Worm (Caenorhabditis elegans) whole organism, L4 larva: ENCODE results near the gene R10E4.11.

Experiments used
- F26F4.8 ChIP-seq: fragments of 200-800 bp; sonication (Bioruptor generic); conservative IDR thresholded peaks from 2 replicates; pipeline ENCODE4 v1.3.6; 2022; ENCODE audit warnings: missing genetic modification characterization, missing compliant biosample characterization
- T20F7.1 ChIP-seq: fragments of 200-800 bp; sonication (Bioruptor generic); optimal IDR thresholded peaks from 2 replicates; lab custom pipeline; 2018; ENCODE audit warnings: mild to moderate bottlenecking, missing genetic modification characterization, missing compliant biosample characterization
- aha-1 ChIP-seq: fragments of 150-350 bp; peaks from one replicate; lab custom pipeline; 2014; ENCODE audit warnings: missing biosample characterization, missing genetic modification characterization
- aly-2 ChIP-seq: sonication (generic microtip); optimal IDR thresholded peaks from 2 replicates; lab custom pipeline; 2018; ENCODE audit warnings: missing biosample characterization, missing genetic modification characterization
- ama-1 ChIP-seq: fragments of 150-350 bp; optimal IDR thresholded peaks from 2 replicates; lab custom pipeline; 2014; ENCODE audit warnings: inconsistent platforms, mixed read lengths
- attf-4 ChIP-seq: sonication (generic microtip); optimal IDR thresholded peaks from 3 replicates; lab custom pipeline; 2017; ENCODE audit warnings: missing biosample characterization, missing genetic modification characterization
- ceh-82 ChIP-seq: sonication (generic microtip); optimal IDR thresholded peaks from 2 replicates; lab custom pipeline; 2017; ENCODE audit warnings: missing biosample characterization, missing genetic modification characterization
- daf-8 ChIP-seq: fragments of 200-800 bp; sonication (Bioruptor generic); IDR thresholded peaks from 2 replicates; pipeline ENCODE4 v1.3.6; 2022; ENCODE audit warnings: missing genetic modification characterization, missing compliant biosample characterization
- dpl-1 ChIP-seq: fragments of 150-350 bp; optimal IDR thresholded peaks from 2 replicates; lab custom pipeline; 2014; ENCODE audit warnings: missing biosample characterization, missing genetic modification reagents, missing genetic modification characterization
- egl-43 ChIP-seq: fragments of 200-800 bp; sonication (Bioruptor generic); IDR thresholded peaks from 2 replicates; pipeline ENCODE4 v1.3.6; 2022; ENCODE audit warnings: missing genetic modification reagents, missing genetic modification characterization, missing compliant biosample characterization
- hif-1 ChIP-seq, 2 experiments: sonication (generic microtip); optimal IDR thresholded peaks; 2 replicates each; lab custom pipeline; 2016 to 2017; ENCODE audit warnings: missing compliant biosample characterization in 2 of 2, missing genetic modification characterization in 2 of 2, missing genetic modification reagents in 2 of 2, missing genotype in 2 of 2, mild to moderate bottlenecking in 1 of 2
- jun-1 ChIP-seq: fragments of 150-350 bp; optimal IDR thresholded peaks from 2 replicates; lab custom pipeline; 2014; ENCODE audit warnings: missing biosample characterization, missing genetic modification reagents, missing genetic modification characterization
- lin-15B ChIP-seq: fragments of 150-350 bp; sonication (generic microtip); optimal IDR thresholded peaks from 3 replicates; lab custom pipeline; 2014; ENCODE audit warnings: missing biosample characterization, missing genetic modification characterization
- lin-38 ChIP-seq: fragments of 200-800 bp; sonication (Bioruptor generic); IDR thresholded peaks from 2 replicates; pipeline ENCODE4 v1.3.6; 2022; ENCODE audit warnings: missing genetic modification reagents, missing genetic modification characterization, missing compliant biosample characterization
- madf-5 ChIP-seq, 2 experiments: fragments of 200-800 bp; sonication (Bioruptor generic); IDR thresholded peaks; 2 replicates each; pipeline ENCODE4 v1.3.6; 2022; ENCODE audit warnings: missing compliant biosample characterization in 2 of 2, missing genetic modification characterization in 2 of 2
- mdl-1 ChIP-seq, 2 experiments: fragments of 150-350 bp in 1 of 2; sonication (generic microtip) in 1 of 2; optimal IDR thresholded peaks; 2 replicates each; lab custom pipeline; 2014 to 2017; ENCODE audit warnings: missing biosample characterization in 2 of 2, missing genetic modification characterization in 2 of 2
- mes-2 ChIP-seq: sonication (generic microtip); optimal IDR thresholded peaks from 2 replicates; lab custom pipeline; 2016; ENCODE audit warnings: missing genotype, mild to moderate bottlenecking, missing genetic modification characterization, missing compliant biosample characterization; ENCODE audit not compliant: poor library complexity, severe bottlenecking
- nhr-77 ChIP-seq: fragments of 150-350 bp; optimal IDR thresholded peaks from 2 replicates; lab custom pipeline; 2014; ENCODE audit warnings: missing biosample characterization, missing genetic modification characterization
- pha-4 ChIP-seq, 2 experiments: fragments of 150-350 bp in 1 of 2; fragments of 200-800 bp in 1 of 2; sonication (Bioruptor generic) in 1 of 2; IDR thresholded peaks in 1 of 2; optimal IDR thresholded peaks in 1 of 2; 2 replicates each; pipeline versions ENCODE4 v1.3.6 to Lab custom; 2014 to 2022; ENCODE audit warnings: missing genetic modification characterization in 2 of 2, missing genetic modification reagents in 2 of 2, missing biosample characterization in 1 of 2, missing compliant biosample characterization in 1 of 2
- set-16 ChIP-seq: fragments of 200-800 bp; sonication (Bioruptor generic); IDR thresholded peaks from 2 replicates; pipeline ENCODE4 v1.3.6; 2022; ENCODE audit warnings: missing genetic modification reagents, missing genetic modification characterization, missing compliant biosample characterization
- tag-97 ChIP-seq: fragments of 200-800 bp; sonication (Bioruptor generic); IDR thresholded peaks from 2 replicates; pipeline ENCODE4 v1.3.6; 2022; ENCODE audit warnings: missing genetic modification characterization, missing compliant biosample characterization
- unc-62 ChIP-seq, 3 experiments: fragments of 150-350 bp in 1 of 3; sonication (generic microtip); optimal IDR thresholded peaks in 2 of 3; peaks in 1 of 3; 1 replicate in 1 of 3; 2 replicates in 2 of 3; lab custom pipeline; 2014 to 2017; ENCODE audit warnings: missing biosample characterization in 3 of 3, missing genetic modification characterization in 3 of 3, missing genetic modification reagents in 3 of 3, missing genotype in 1 of 3
- zfp-3 ChIP-seq: fragments of 200-800 bp; sonication (Bioruptor generic); conservative IDR thresholded peaks from 2 replicates; pipeline ENCODE4 v1.3.6; 2022; ENCODE audit warnings: missing genetic modification reagents, missing genetic modification characterization, missing compliant biosample characterization
- ztf-7 ChIP-seq: fragments of 150-350 bp; optimal IDR thresholded peaks from 2 replicates; lab custom pipeline; 2014; ENCODE audit warnings: missing biosample characterization, missing genetic modification characterization

The R10E4.11 gene

ce11 chrIII:4278203-4278602, 22.6 kb downstream of the R10E4.11 start:
- TF ChIP-seq T20F7.1 (GFP tag; lab: Kevin White, UChicago) = no peak
- TF ChIP-seq unc-62 (GFP tag; optimal IDR thresholded peaks at IDR 0.05 in 1 of 2; lab: Kevin White, UChicago) = peak in 1 of 2 experiments; percentile 47
- no peak for TF ChIP-seq unc-62 (tag; optimal IDR thresholded peaks at IDR 0.05; lab: Kevin White, UChicago)
- TF ChIP-seq daf-8 (GFP tag; lab: Robert Waterston, UW) = no peak
- TF ChIP-seq attf-4 (tag; lab: Kevin White, UChicago) = no peak
- peak; percentile 16; the same call in 1 of the 2 replicates for TF ChIP-seq egl-43 (GFP tag; lab: Robert Waterston, UW)
- no peak for TF ChIP-seq jun-1 (tag; lab: Kevin White, UChicago)

ce11 chrIII:4277762-4278161, 23.1 kb downstream of the R10E4.11 start:
- TF ChIP-seq unc-62 (GFP tag; optimal IDR thresholded peaks at IDR 0.05 in 1 of 2; lab: Kevin White, UChicago) (peak in 1 of 2 experiments; percentile 53), unc-62 (tag; optimal IDR thresholded peaks at IDR 0.05; lab: Kevin White, UChicago) (no peak), tag-97 (no peak), mes-2 (tag; lab: Kevin White, UChicago) (peak; percentile 6), aha-1 (tag; lab: Kevin White, UChicago) (peak; percentile 58), set-16 (GFP tag; lab: Robert Waterston, UW) (no peak)

ce11 chrIII:4276277-4276676, 24.6 kb downstream of the R10E4.11 start:
- TF ChIP-seq nhr-77 (tag; lab: Kevin White, UChicago) = no peak
- no peak for TF ChIP-seq lin-38 (GFP tag; lab: Robert Waterston, UW)
- TF ChIP-seq set-16 (GFP tag; lab: Robert Waterston, UW) = peak; percentile 32; the same call in 1 of the 2 replicates

ce11 chrIII:4275704-4276103, 25.1 kb downstream of the R10E4.11 start:
- TF ChIP-seq madf-5 (GFP tag; IDR thresholded peaks at IDR 0.05; lab: Robert Waterston, UW) (no peak), unc-62 (GFP tag; optimal IDR thresholded peaks at IDR 0.05 in 1 of 2; lab: Kevin White, UChicago) (peak in 1 of 2 experiments; percentile 23), unc-62 (tag; optimal IDR thresholded peaks at IDR 0.05; lab: Kevin White, UChicago) (no peak), dpl-1 (peak; percentile 15), ama-1 (lab: Kevin White, UChicago) (peak; percentile 8), jun-1 (tag; lab: Kevin White, UChicago) (peak; percentile 15)

- no peak for TF ChIP-seq hif-1 (tag; optimal IDR thresholded peaks at IDR 0.05; lab: Kevin White, UChicago)
- peak in 1 of 2 experiments; percentile 93 for TF ChIP-seq unc-62 (GFP tag; optimal IDR thresholded peaks at IDR 0.05 in 1 of 2; lab: Kevin White, UChicago)
- TF ChIP-seq unc-62 (tag; optimal IDR thresholded peaks at IDR 0.05; lab: Kevin White, UChicago) = no peak
- TF ChIP-seq mdl-1 (tag; optimal IDR thresholded peaks at IDR 0.05; lab: Kevin White, UChicago) = no peak
- TF ChIP-seq pha-4 (GFP tag; IDR thresholded peaks at IDR 0.05; lab: Robert Waterston, UW) = no peak
- no peak for TF ChIP-seq pha-4 (tag; optimal IDR thresholded peaks at IDR 0.05; lab: Kevin White, UChicago)
- no peak for TF ChIP-seq F26F4.8 (GFP tag; lab: Robert Waterston, UW)
- no peak for TF ChIP-seq lin-15B (tag; lab: Kevin White, UChicago)
- no peak for TF ChIP-seq aly-2 (tag; lab: Kevin White, UChicago)
Observed at ce11 chrIII:4274524-4274923, 26.3 kb downstream of the R10E4.11 start.

ce11 chrIII:4272864-4273263, 28.0 kb downstream of the R10E4.11 start:
- TF ChIP-seq ceh-82 (tag; lab: Kevin White, UChicago) = no peak
- TF ChIP-seq zfp-3 = 0 out of 2 replicates have a peak, but pooled peaks have one; percentile 31
- TF ChIP-seq, all 104 proteins: peak for 1

ce11 chrIII:4271059-4271458, 29.8 kb downstream of the R10E4.11 start:
- TF ChIP-seq ztf-7 (no peak), unc-62 (GFP tag; optimal IDR thresholded peaks at IDR 0.05 in 1 of 2; lab: Kevin White, UChicago) (peak in 1 of 2 experiments; percentile 92), unc-62 (tag; optimal IDR thresholded peaks at IDR 0.05; lab: Kevin White, UChicago) (no peak)
